Worm (Caenorhabditis elegans): ENCODE measurements around the gene Y119D3B.12.

- TF ChIP-seq pha-4 (tag; optimal IDR thresholded peaks at IDR 0.05) (no peak), ZK546.5 (tag; optimal IDR thresholded peaks at IDR 0.05) (no peak), nhr-67 (tag; optimal IDR thresholded peaks at IDR 0.05) (no peak), nhr-11 (tag; optimal IDR thresholded peaks at IDR 0.05) (no peak)
Measured at ce11 chrIII:1225116-1225515, 22.8 kb downstream of the Y119D3B.12 start.
